Fruit fly (Drosophila melanogaster) whole organism, embryonic: ENCODE data around the gene Hmr.

Source experiments
- Adf1 ChIP-seq: fragments of 200-800 bp; sonication (Bioruptor generic); IDR thresholded peaks from 2 replicates; pipeline ENCODE4 v1.3.6; 2022; ENCODE audit warnings: missing biosample characterization, missing genetic modification characterization
- Asciz ChIP-seq: fragments of 200-800 bp; sonication (Bioruptor generic); optimal IDR thresholded peaks from 2 replicates; lab custom pipeline; 2017; ENCODE audit warnings: missing biosample characterization, mild to moderate bottlenecking, missing genetic modification characterization, missing genetic modification reagents
- Atf3 ChIP-seq: fragments of 200-800 bp; sonication (Bioruptor generic); optimal IDR thresholded peaks from 3 replicates; lab custom pipeline; 2016; ENCODE audit warnings: missing biosample characterization, missing genetic modification characterization
- BEAF-32 ChIP-seq: fragments of 200-800 bp; sonication (Bioruptor generic); optimal IDR thresholded peaks from 3 replicates; lab custom pipeline; 2017; ENCODE audit warnings: missing biosample characterization, missing genetic modification characterization, mild to moderate bottlenecking, moderate library complexity, missing genetic modification reagents
- Bdp1 ChIP-seq: fragments of 200-800 bp; sonication (Bioruptor generic); optimal IDR thresholded peaks from 3 replicates; lab custom pipeline; 2016; ENCODE audit warnings: missing biosample characterization, missing genetic modification characterization
- Blimp-1 ChIP-seq: fragments of 200-800 bp; sonication (Bioruptor generic); optimal IDR thresholded peaks from 3 replicates; lab custom pipeline; 2018; ENCODE audit warnings: missing biosample characterization, missing genetic modification characterization, mild to moderate bottlenecking, moderate library complexity, missing genetic modification reagents
- CG10565 ChIP-seq: fragments of 200-800 bp; sonication (Bioruptor generic); optimal IDR thresholded peaks from 3 replicates; lab custom pipeline; 2016; ENCODE audit warnings: missing biosample characterization, mild to moderate bottlenecking, missing genetic modification characterization
- CG11695 ChIP-seq: fragments of 200-800 bp; sonication (Bioruptor generic); IDR thresholded peaks from 3 replicates; pipeline ENCODE4 v1.3.6; 2022; ENCODE audit warnings: missing biosample characterization, missing genetic modification characterization
- CG12744 ChIP-seq: fragments of 200-800 bp; sonication (Bioruptor generic); optimal IDR thresholded peaks from 2 replicates; lab custom pipeline; 2016; ENCODE audit warnings: missing biosample characterization, missing genetic modification characterization
- CG14441 ChIP-seq: fragments of 200-800 bp; sonication (Bioruptor generic); IDR thresholded peaks from 2 replicates; pipeline ENCODE4 v1.3.6; 2022; ENCODE audit warnings: missing biosample characterization, missing genetic modification characterization
- CG17802 ChIP-seq: fragments of 200-800 bp; sonication (Bioruptor generic); optimal IDR thresholded peaks from 2 replicates; lab custom pipeline; 2018; ENCODE audit warnings: missing biosample characterization, mild to moderate bottlenecking, missing genetic modification characterization, moderate library complexity
- CG2116 ChIP-seq: fragments of 200-800 bp; sonication (Bioruptor generic); optimal IDR thresholded peaks from 3 replicates; lab custom pipeline; 2018; ENCODE audit warnings: missing biosample characterization, mild to moderate bottlenecking, missing genetic modification characterization
- CG2202 ChIP-seq: fragments of 200-800 bp; sonication (Bioruptor generic); optimal IDR thresholded peaks from 2 replicates; lab custom pipeline; 2018; ENCODE audit warnings: missing biosample characterization, mild to moderate bottlenecking, missing genetic modification characterization
- CG31365 ChIP-seq: fragments of 200-800 bp; sonication (Bioruptor generic); optimal IDR thresholded peaks from 2 replicates; lab custom pipeline; 2018; ENCODE audit warnings: missing biosample characterization, mild to moderate bottlenecking, missing genetic modification characterization
- CG6765 ChIP-seq: fragments of 200-800 bp; sonication (Bioruptor generic); optimal IDR thresholded peaks from 3 replicates; lab custom pipeline; 2017; ENCODE audit warnings: missing biosample characterization, mild to moderate bottlenecking, missing genetic modification characterization
- CG7357 ChIP-seq: fragments of 200-800 bp; sonication (Bioruptor generic); IDR thresholded peaks from 3 replicates; pipeline ENCODE4 v1.3.6; 2022; ENCODE audit warnings: missing biosample characterization, missing genetic modification characterization
- CG8478 ChIP-seq: fragments of >200 bp; optimal IDR thresholded peaks from 2 replicates; lab custom pipeline; 2018
- CG8765 ChIP-seq: fragments of 200-800 bp; sonication (Bioruptor generic); IDR thresholded peaks from 2 replicates; pipeline ENCODE4 v1.3.6; 2022; ENCODE audit warnings: missing biosample characterization, missing genetic modification characterization
- Deaf1 ChIP-seq: fragments of 200-800 bp; optimal IDR thresholded peaks from 3 replicates; lab custom pipeline; 2019; ENCODE audit warnings: missing biosample characterization, mild to moderate bottlenecking, missing genetic modification characterization, moderate library complexity
- H15 ChIP-seq: fragments of 200-800 bp; sonication (Bioruptor generic); IDR thresholded peaks from 3 replicates; pipeline ENCODE4 v1.3.6; 2022; ENCODE audit warnings: missing biosample characterization, missing genetic modification characterization
- HHEX ChIP-seq: fragments of 200-800 bp; sonication (Bioruptor generic); optimal IDR thresholded peaks from 3 replicates; lab custom pipeline; 2017; ENCODE audit warnings: missing biosample characterization, mild to moderate bottlenecking, missing genetic modification characterization, missing genetic modification reagents
- Hr78 ChIP-seq, 2 experiments: fragments of 200-800 bp in 1 of 2; fragments of >200 bp in 1 of 2; sonication (Bioruptor generic) in 1 of 2; optimal IDR thresholded peaks; 2 replicates each; lab custom pipeline; 2017 to 2019; ENCODE audit warnings: missing biosample characterization in 2 of 2, missing genetic modification characterization in 2 of 2, mild to moderate bottlenecking in 1 of 2, moderate library complexity in 1 of 2
- Lhr ChIP-seq: fragments of 200-800 bp; sonication (Bioruptor generic); optimal IDR thresholded peaks from 3 replicates; lab custom pipeline; 2017; ENCODE audit warnings: mild to moderate bottlenecking, missing biosample characterization, missing genetic modification reagents, missing genetic modification characterization
- Lim3 ChIP-seq: fragments of 200-800 bp; sonication (Bioruptor generic); IDR thresholded peaks from 2 replicates; pipeline ENCODE4 v1.3.6; 2022; ENCODE audit warnings: missing biosample characterization, missing genetic modification characterization
- Mad ChIP-seq: fragments of 200-800 bp; sonication (Bioruptor generic); optimal IDR thresholded peaks from 2 replicates; lab custom pipeline; 2016; ENCODE audit warnings: missing biosample characterization, missing genetic modification characterization
- NFAT ChIP-seq: fragments of 200-800 bp; sonication (Bioruptor generic); IDR thresholded peaks from 2 replicates; pipeline ENCODE4 v1.3.6; 2022; ENCODE audit warnings: missing biosample characterization, missing genetic modification characterization
- PHDP ChIP-seq: fragments of 200-800 bp; sonication (Bioruptor generic); optimal IDR thresholded peaks from 3 replicates; lab custom pipeline; 2018; ENCODE audit warnings: missing biosample characterization, mild to moderate bottlenecking, missing genetic modification characterization, moderate library complexity
- Sry-δ ChIP-seq: fragments of 200-800 bp; sonication (Bioruptor generic); optimal IDR thresholded peaks from 2 replicates; lab custom pipeline; 2016; ENCODE audit warnings: missing biosample characterization, missing genetic modification characterization
- ase ChIP-seq: fragments of 200-800 bp; sonication (Bioruptor generic); IDR thresholded peaks from 3 replicates; pipeline ENCODE4 v1.3.6; 2022; ENCODE audit warnings: missing biosample characterization, missing genetic modification characterization
- az2 ChIP-seq: fragments of 200-800 bp; sonication (Bioruptor generic); optimal IDR thresholded peaks from 3 replicates; lab custom pipeline; 2016; ENCODE audit warnings: missing biosample characterization, missing genetic modification characterization
- bcd ChIP-seq: fragments of 200-800 bp; sonication (Bioruptor generic); optimal IDR thresholded peaks from 2 replicates; lab custom pipeline; 2017; ENCODE audit warnings: missing biosample characterization, mild to moderate bottlenecking, missing genetic modification characterization
- caup ChIP-seq: fragments of 200-800 bp; sonication (Bioruptor generic); optimal IDR thresholded peaks from 3 replicates; lab custom pipeline; 2017; ENCODE audit warnings: missing biosample characterization, mild to moderate bottlenecking, missing genetic modification characterization, moderate library complexity; ENCODE audit not compliant: severe bottlenecking
- chif ChIP-seq, 2 experiments: fragments of 200-800 bp; sonication (Bioruptor generic); optimal IDR thresholded peaks; 3 replicates each; lab custom pipeline; 2016; ENCODE audit warnings: missing biosample characterization in 2 of 2, missing genetic modification characterization in 2 of 2
- en ChIP-seq: fragments of 200-800 bp; sonication (Bioruptor generic); optimal IDR thresholded peaks from 2 replicates; lab custom pipeline; 2016; ENCODE audit warnings: missing biosample characterization, missing genetic modification characterization
- fru ChIP-seq: fragments of >200 bp; optimal IDR thresholded peaks from 2 replicates; lab custom pipeline; 2017
- mam ChIP-seq: fragments of 200-800 bp; sonication (Bioruptor generic); optimal IDR thresholded peaks from 3 replicates; lab custom pipeline; 2016; ENCODE audit warnings: missing biosample characterization, missing genetic modification characterization
- p53 ChIP-seq: fragments of 200-800 bp; sonication (Bioruptor generic); optimal IDR thresholded peaks from 2 replicates; lab custom pipeline; 2016; ENCODE audit warnings: missing biosample characterization, missing genetic modification characterization
- pb ChIP-seq: fragments of 200-800 bp; sonication (Bioruptor generic); optimal IDR thresholded peaks from 3 replicates; lab custom pipeline; 2016; ENCODE audit warnings: missing biosample characterization, missing genetic modification characterization
- pho ChIP-seq: fragments of 200-800 bp; sonication (Bioruptor generic); optimal IDR thresholded peaks from 2 replicates; lab custom pipeline; 2016; ENCODE audit warnings: missing biosample characterization, missing genetic modification characterization
- pros ChIP-seq: fragments of 200-800 bp; sonication (Bioruptor generic); optimal IDR thresholded peaks from 3 replicates; lab custom pipeline; 2019; ENCODE audit warnings: missing biosample characterization, mild to moderate bottlenecking, missing genetic modification characterization, moderate library complexity
- repo ChIP-seq: fragments of 200-800 bp; sonication (Bioruptor generic); optimal IDR thresholded peaks from 2 replicates; lab custom pipeline; 2016; ENCODE audit warnings: missing biosample characterization, missing genetic modification characterization
- sd ChIP-seq: fragments of 200-800 bp; sonication (Bioruptor generic); optimal IDR thresholded peaks from 3 replicates; lab custom pipeline; 2018; ENCODE audit warnings: missing biosample characterization, mild to moderate bottlenecking, missing genetic modification characterization, moderate library complexity
- sens-2 ChIP-seq: fragments of 200-800 bp; sonication (Bioruptor generic); IDR thresholded peaks from 2 replicates; pipeline ENCODE4 v1.3.6; 2022; ENCODE audit warnings: missing biosample characterization, missing genetic modification characterization
- sim ChIP-seq: fragments of 200-800 bp; sonication (Bioruptor generic); IDR thresholded peaks from 2 replicates; pipeline ENCODE4 v1.3.6; 2022; ENCODE audit warnings: missing biosample characterization, missing genetic modification characterization
- sima ChIP-seq: fragments of 200-800 bp; sonication (Bioruptor generic); optimal IDR thresholded peaks from 2 replicates; lab custom pipeline; 2016; ENCODE audit warnings: missing biosample characterization, missing genetic modification characterization
- slou ChIP-seq: fragments of 200-800 bp; sonication (Bioruptor generic); optimal IDR thresholded peaks from 3 replicates; lab custom pipeline; 2016; ENCODE audit warnings: missing biosample characterization, missing genetic modification characterization
- slp2 ChIP-seq: fragments of 200-800 bp; sonication (Bioruptor generic); optimal IDR thresholded peaks from 2 replicates; lab custom pipeline; 2016; ENCODE audit warnings: missing biosample characterization, missing genetic modification characterization
- tll ChIP-seq, 2 experiments: fragments of 200-800 bp in 1 of 2; fragments of >200 bp in 1 of 2; sonication (Bioruptor generic) in 1 of 2; optimal IDR thresholded peaks; 2 replicates each; lab custom pipeline; 2017 to 2019; ENCODE audit warnings: missing biosample characterization in 2 of 2, missing genetic modification characterization in 2 of 2, mild to moderate bottlenecking in 1 of 2, moderate library complexity in 1 of 2
- ttk ChIP-seq: fragments of 200-800 bp; sonication (Bioruptor generic); IDR thresholded peaks from 2 replicates; pipeline ENCODE4 v2.1.2; 2022; ENCODE audit warnings: missing biosample characterization, missing genetic modification characterization
- tup ChIP-seq: fragments of 200-800 bp; sonication (Bioruptor generic); optimal IDR thresholded peaks from 2 replicates; lab custom pipeline; 2016; ENCODE audit warnings: missing biosample characterization, mild to moderate bottlenecking, missing genetic modification characterization, moderate library complexity
- vnd ChIP-seq: fragments of 200-800 bp; sonication (Bioruptor generic); IDR thresholded peaks from 3 replicates; pipeline ENCODE4 v1.3.6; 2022; ENCODE audit warnings: missing biosample characterization, missing genetic modification characterization; ENCODE audit not compliant: partially characterized antibody
- wdn ChIP-seq: fragments of 200-800 bp; sonication (Bioruptor generic); IDR thresholded peaks from 2 replicates; pipeline ENCODE4 v1.3.6; 2022; ENCODE audit warnings: missing biosample characterization, missing genetic modification characterization

The Hmr gene

dm6 chrX:10587445-10587844 lies 8.2 kb downstream of the Hmr start (continued):
- TF ChIP-seq bcd (GFP tag; lab: Kevin White, UChicago) (no peak), Adf1 (GFP tag; lab: Robert Waterston, UW) (no peak), Blimp-1 (GFP tag; lab: Kevin White, UChicago) (peak; percentile 10), ttk (GFP tag; lab: Robert Waterston, UW) (peak; percentile 50; the same call in 1 of the 2 replicates), CG10565 (GFP tag; lab: Kevin White, UChicago) (no peak), CG31365 (tag; lab: Kevin White, UChicago) (no peak), CG17802 (no peak), pb (GFP tag; lab: Kevin White, UChicago) (no peak), HHEX (GFP tag; lab: Kevin White, UChicago) (peak; percentile 8), Lhr (no peak), wdn (GFP tag; lab: Robert Waterston, UW) (no peak), sd (tag; lab: Kevin White, UChicago) (no peak), tll (GFP tag; optimal IDR thresholded peaks at IDR 0.05; lab: Kevin White, UChicago) (no peak), slou (GFP tag; lab: Kevin White, UChicago) (no peak), CG2116 (GFP tag; lab: Kevin White, UChicago) (no peak), en (GFP tag; lab: Kevin White, UChicago) (no peak), caup (GFP tag; lab: Kevin White, UChicago) (no peak), tup (GFP tag; lab: Kevin White, UChicago) (no peak), Hr78 (GFP tag; optimal IDR thresholded peaks at IDR 0.05; lab: Kevin White, UChicago) (no peak), Asciz (no peak), CG8478 (lab: Kevin White, UChicago) (no peak), CG12744 (GFP tag; lab: Kevin White, UChicago) (no peak), CG8765 (GFP tag; lab: Robert Waterston, UW) (no peak), Atf3 (GFP tag; lab: Kevin White, UChicago) (no peak), Deaf1 (no peak), ase (GFP tag; lab: Robert Waterston, UW) (peak; percentile 38; the same call in 1 of the 3 replicates), pros (GFP tag; lab: Kevin White, UChicago) (no peak), H15 (GFP tag; lab: Robert Waterston, UW) (peak; percentile 43; the same call in 1 of the 3 replicates), p53 (GFP tag; lab: Kevin White, UChicago) (no peak), repo (GFP tag; lab: Kevin White, UChicago) (no peak), CG6765 (GFP tag; lab: Kevin White, UChicago) (no peak), Mad (GFP tag; lab: Kevin White, UChicago) (no peak), BEAF-32 (GFP tag; lab: Kevin White, UChicago) (no peak), CG14441 (GFP tag; lab: Robert Waterston, UW) (peak; percentile 64), CG2202 (tag; lab: Kevin White, UChicago) (no peak), sens-2 (no peak), chif (GFP tag; optimal IDR thresholded peaks at IDR 0.05; lab: Kevin White, UChicago) (peak in 1 of 2 experiments; percentile 16), fru (lab: Kevin White, UChicago) (no peak), Bdp1 (GFP tag; lab: Kevin White, UChicago) (no peak), pho (GFP tag; lab: Kevin White, UChicago) (no peak), az2 (no peak), CG7357 (GFP tag; lab: Robert Waterston, UW) (0 out of 3 replicates have a peak, but pooled peaks have one; percentile 27), sim (GFP tag; lab: Robert Waterston, UW) (no peak), CG11695 (GFP tag; lab: Robert Waterston, UW) (peak; percentile 57; the same call in 2 of the 3 replicates), slp2 (GFP tag; lab: Kevin White, UChicago) (peak; percentile 11), vnd (no peak), mam (peak; percentile 38), Sry-δ (no peak), NFAT (0 out of 2 replicates have a peak, but pooled peaks have one; percentile 7), PHDP (tag; lab: Kevin White, UChicago) (no peak), Lim3 (GFP tag; lab: Robert Waterston, UW) (no peak), sima (GFP tag; lab: Kevin White, UChicago) (no peak)
